Fruit fly (Drosophila melanogaster) whole organism, pupa: ENCODE data around the gene CG12766.

Experiments
- CG10348 ChIP-seq: fragments of 200-800 bp; sonication (Bioruptor generic); IDR thresholded peaks from 2 replicates; pipeline ENCODE4 v1.3.6; 2022; ENCODE audit warnings: missing biosample characterization, missing genetic modification characterization
- CG12605 ChIP-seq: fragments of 200-800 bp; sonication (Bioruptor generic); IDR thresholded peaks from 2 replicates; pipeline ENCODE4 v1.3.6; 2022; ENCODE audit warnings: missing biosample characterization, missing genetic modification characterization
- CG13204 ChIP-seq: fragments of 200-800 bp; sonication (Bioruptor generic); optimal IDR thresholded peaks from 2 replicates; lab custom pipeline; 2018; ENCODE audit warnings: missing biosample characterization, mild to moderate bottlenecking, missing genetic modification characterization, moderate library complexity
- CG15710 ChIP-seq: fragments of 200-800 bp; sonication (Bioruptor generic); optimal IDR thresholded peaks from 2 replicates; lab custom pipeline; 2018; ENCODE audit warnings: missing biosample characterization, mild to moderate bottlenecking, missing genetic modification characterization, moderate library complexity
- CG17806 ChIP-seq: fragments of 200-800 bp; sonication (Bioruptor generic); optimal IDR thresholded peaks from 2 replicates; lab custom pipeline; 2018; ENCODE audit warnings: missing biosample characterization, mild to moderate bottlenecking, missing genetic modification characterization, moderate library complexity
- CG32121 ChIP-seq: fragments of 200-800 bp; sonication (Bioruptor generic); IDR thresholded peaks from 2 replicates; pipeline ENCODE4 v1.3.6; 2022; ENCODE audit warnings: missing biosample characterization, missing genetic modification characterization
- CG34367 ChIP-seq: fragments of 200-800 bp; sonication (Bioruptor generic); optimal IDR thresholded peaks from 2 replicates; lab custom pipeline; 2018; ENCODE audit warnings: missing biosample characterization, mild to moderate bottlenecking, missing genetic modification characterization
- CG4496 ChIP-seq: fragments of 200-800 bp; sonication (Bioruptor generic); IDR thresholded peaks from 3 replicates; pipeline ENCODE4 v1.3.6; 2022; ENCODE audit warnings: missing biosample characterization, missing genetic modification characterization
- CG8159 ChIP-seq: fragments of 200-800 bp; sonication (Bioruptor generic); optimal IDR thresholded peaks from 3 replicates; lab custom pipeline; 2018; ENCODE audit warnings: missing biosample characterization, mild to moderate bottlenecking, missing genetic modification characterization, moderate library complexity
- CG8301 ChIP-seq: fragments of 200-800 bp; sonication (Bioruptor generic); optimal IDR thresholded peaks from 2 replicates; lab custom pipeline; 2018; ENCODE audit warnings: missing biosample characterization, mild to moderate bottlenecking, missing genetic modification characterization
- CG9948 ChIP-seq: fragments of 200-800 bp; sonication (Bioruptor generic); optimal IDR thresholded peaks from 2 replicates; lab custom pipeline; 2018; ENCODE audit warnings: missing biosample characterization, mild to moderate bottlenecking, missing genetic modification characterization, moderate library complexity
- D1 ChIP-seq: fragments of 200-800 bp; sonication (Bioruptor generic); optimal IDR thresholded peaks from 2 replicates; lab custom pipeline; 2018; ENCODE audit warnings: missing biosample characterization, mild to moderate bottlenecking, missing genetic modification characterization, moderate library complexity
- EcR ChIP-seq: fragments of 200-800 bp; sonication (Bioruptor generic); optimal IDR thresholded peaks from 3 replicates; lab custom pipeline; 2019; ENCODE audit warnings: missing biosample characterization, missing genetic modification characterization, mild to moderate bottlenecking, moderate library complexity, missing genetic modification reagents
- Ets98B ChIP-seq: fragments of 200-800 bp; sonication (Bioruptor generic); IDR thresholded peaks from 2 replicates; pipeline ENCODE4 v1.3.6; 2022; ENCODE audit warnings: missing biosample characterization, missing genetic modification characterization
- Pif1A ChIP-seq: fragments of 200-800 bp; sonication (Bioruptor generic); optimal IDR thresholded peaks from 3 replicates; lab custom pipeline; 2016; ENCODE audit warnings: missing biosample characterization, missing genetic modification characterization
- Pif1B ChIP-seq: fragments of 200-800 bp; sonication (Bioruptor generic); optimal IDR thresholded peaks from 3 replicates; lab custom pipeline; 2016; ENCODE audit warnings: missing biosample characterization, missing genetic modification characterization
- Snoo ChIP-seq: fragments of 200-800 bp; sonication (Bioruptor generic); optimal IDR thresholded peaks from 3 replicates; lab custom pipeline; 2017; ENCODE audit warnings: missing biosample characterization, mild to moderate bottlenecking, missing genetic modification characterization, inconsistent platforms
- fd96Ca ChIP-seq: fragments of 200-800 bp; sonication (Bioruptor generic); IDR thresholded peaks from 3 replicates; pipeline ENCODE4 v1.3.6; 2022; ENCODE audit warnings: missing biosample characterization, missing genetic modification characterization
- gl ChIP-seq: fragments of 200-800 bp; sonication (Bioruptor generic); optimal IDR thresholded peaks from 2 replicates; lab custom pipeline; 2018; ENCODE audit warnings: missing biosample characterization, mild to moderate bottlenecking, missing genetic modification characterization
- rn ChIP-seq: fragments of 200-800 bp; sonication (Bioruptor generic); IDR thresholded peaks from 2 replicates; pipeline ENCODE4 v1.3.6; 2022; ENCODE audit warnings: missing biosample characterization, missing genetic modification characterization

Gene CG12766

DNA sequence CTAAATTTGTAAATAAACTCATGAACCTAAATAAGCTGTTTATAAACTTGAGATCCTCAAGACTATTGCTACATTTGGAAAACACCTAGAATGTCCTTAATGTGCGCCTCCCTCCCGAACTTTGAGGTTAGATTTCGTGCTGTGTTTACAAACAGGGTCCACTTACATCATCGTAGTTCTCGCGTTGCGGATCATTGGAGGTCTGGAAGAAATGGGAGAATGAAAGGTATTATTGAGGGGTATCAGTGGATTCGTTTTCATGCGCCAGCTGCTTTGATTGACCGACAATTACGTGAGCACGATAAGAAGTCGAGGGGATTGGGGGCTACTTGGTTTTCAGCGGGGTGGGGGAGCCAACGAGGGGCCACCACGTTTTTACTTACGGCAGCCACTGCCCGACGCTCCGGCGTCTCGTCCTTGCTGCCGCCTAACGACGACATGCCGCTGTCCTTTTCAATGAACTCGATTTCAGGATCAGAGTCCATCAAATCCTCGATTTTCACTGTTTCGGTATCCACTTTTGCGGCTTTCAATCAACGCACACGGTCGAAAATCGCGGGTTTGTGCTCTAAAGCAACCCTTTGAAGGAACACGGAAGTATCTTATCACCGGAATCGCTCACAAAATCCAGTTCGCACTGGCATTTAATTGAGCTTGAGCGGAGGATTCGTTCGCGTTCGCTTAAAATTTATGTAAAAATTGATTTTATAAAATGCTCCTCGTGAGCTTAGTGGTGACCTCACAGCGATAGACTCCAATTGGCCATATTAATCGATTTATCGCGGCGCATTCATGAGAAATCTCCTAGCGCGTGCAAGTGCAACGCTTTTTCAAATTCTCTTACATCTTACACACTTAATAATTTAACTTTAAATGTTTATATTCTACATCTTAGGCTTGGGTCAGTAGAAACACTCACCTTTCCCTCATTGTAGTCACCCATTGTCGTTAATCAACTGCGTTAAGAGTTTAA lies 30.8 kb downstream of the CG12766 start:
- TF ChIP-seq EcR (GFP tag; lab: Kevin White, UChicago) (peak; percentile 87), CG34367 (tag; lab: Kevin White, UChicago) (no peak)
- TF ChIP-seq, all 21 proteins: peak for 1

- peak; percentile 50; the same call in 1 of the 3 replicates for TF ChIP-seq CG4496 (GFP tag; lab: Robert Waterston, UW)
- TF ChIP-seq D1 (tag; lab: Kevin White, UChicago) = no peak
Observed at dm6 chr3L:3905111-3905510, 34.8 kb downstream of the CG12766 start, which contains the start of gene ida. ida (plus strand) TSS chr3L:3905344.

DNA sequence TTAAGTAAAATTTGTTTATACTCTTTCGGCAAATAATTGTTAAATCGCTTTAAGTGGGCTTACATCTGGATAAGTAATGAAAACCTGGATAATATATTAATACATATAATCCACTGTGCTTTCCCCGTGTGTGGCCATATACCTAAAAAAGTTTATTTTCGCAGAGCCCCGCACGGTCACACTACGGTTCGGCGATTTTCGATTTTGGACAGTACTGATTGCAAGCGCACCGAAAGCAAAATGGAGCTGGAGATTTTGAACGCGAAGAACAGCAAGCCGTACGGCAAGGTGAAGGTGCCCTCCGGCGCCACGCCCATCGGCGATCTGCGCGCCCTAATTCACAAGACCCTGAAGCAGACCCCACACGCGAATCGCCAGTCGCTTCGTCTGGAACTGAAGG lies 36.6 kb downstream of the CG12766 start, which contains the start of gene Sc2:
TSS of gene Sc2 (plus strand) at position 192 of the 400 bp plus-strand sequence.
- no peak; the same call in 2 of the 3 replicates for TF ChIP-seq CG4496 (GFP tag; lab: Robert Waterston, UW)
- no peak for TF ChIP-seq Ets98B (GFP tag; lab: Robert Waterston, UW)
- TF ChIP-seq CG34367 (tag; lab: Kevin White, UChicago) = no peak
- no peak for TF ChIP-seq CG10348
- TF ChIP-seq CG9948 (tag; lab: Kevin White, UChicago) = no peak
- no peak for TF ChIP-seq Pif1A
- no peak for TF ChIP-seq D1 (tag; lab: Kevin White, UChicago)
- no peak for TF ChIP-seq rn (GFP tag; lab: Robert Waterston, UW)
- TF ChIP-seq fd96Ca (GFP tag; lab: Robert Waterston, UW) = no peak
- no peak for TF ChIP-seq CG8301 (tag; lab: Kevin White, UChicago)
- no peak for TF ChIP-seq Pif1B
- no peak for TF ChIP-seq CG13204 (GFP tag; lab: Kevin White, UChicago)
- no peak for TF ChIP-seq CG8159 (tag; lab: Kevin White, UChicago)
- no peak for TF ChIP-seq CG17806 (tag; lab: Kevin White, UChicago)
- TF ChIP-seq CG12605 (GFP tag; lab: Robert Waterston, UW) = no peak
- TF ChIP-seq CG32121 (GFP tag; lab: Robert Waterston, UW) = no peak
- TF ChIP-seq, all 21 proteins: peak for 0

- TF ChIP-seq CG12605 (GFP tag; lab: Robert Waterston, UW) (no peak), CG15710 (peak; percentile 60), CG34367 (tag; lab: Kevin White, UChicago) (peak; percentile 19), CG8301 (tag; lab: Kevin White, UChicago) (peak; percentile 37), CG9948 (tag; lab: Kevin White, UChicago) (peak; percentile 39), Snoo (tag; lab: Kevin White, UChicago) (peak; percentile 37), Pif1B (peak; percentile 12), CG10348 (no peak), Ets98B (GFP tag; lab: Robert Waterston, UW) (no peak), CG4496 (GFP tag; lab: Robert Waterston, UW) (no peak), CG8159 (tag; lab: Kevin White, UChicago) (peak; percentile 57), CG17806 (tag; lab: Kevin White, UChicago) (peak; percentile 41)
Observed at dm6 chr3L:3902491-3903198, 37.3 kb downstream of the CG12766 start, which contains the start of gene Ubi-p63E. Ubi-p63E (minus strand) TSS chr3L:3903184.

dm6 chr3L:3901865-3902490 lies 37.9 kb downstream of the CG12766 start:
- TF ChIP-seq CG34367 (tag; lab: Kevin White, UChicago) (peak; percentile 7), CG4496 (GFP tag; lab: Robert Waterston, UW) (no peak), CG8301 (tag; lab: Kevin White, UChicago) (peak; percentile 14), gl (tag; lab: Kevin White, UChicago) (peak; percentile 67), CG13204 (GFP tag; lab: Kevin White, UChicago) (peak; percentile 5)

DNA sequence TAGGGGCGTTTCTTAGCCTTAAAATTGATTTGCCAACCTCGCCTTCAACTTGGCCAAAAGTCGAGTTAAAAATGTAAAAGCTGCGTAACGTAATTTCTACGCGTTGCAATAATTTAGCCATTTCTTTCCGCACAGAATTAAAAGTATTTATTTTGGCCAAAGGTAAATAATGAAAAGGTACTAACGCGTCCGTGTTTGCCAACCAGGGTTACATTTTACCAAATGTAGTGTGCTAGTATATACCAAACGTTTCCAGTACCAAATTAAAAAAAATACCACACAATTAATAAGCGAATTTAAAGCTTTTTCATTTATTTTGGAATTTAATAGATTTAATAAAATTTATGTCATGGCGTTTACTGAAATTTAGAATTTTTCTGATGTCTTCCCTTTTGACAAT lies 40.9 kb downstream of the CG12766 start, which contains the start of gene Ccz1:
TSS of gene Ccz1 (minus strand) at position 179 of the 400 bp plus-strand sequence.
- no peak for TF ChIP-seq CG17806 (tag; lab: Kevin White, UChicago)
- TF ChIP-seq CG8159 (tag; lab: Kevin White, UChicago) = peak; percentile 17
